Fruit fly (Drosophila melanogaster) whole organism, embryonic: ENCODE data around the gene CG1910.
A peak's percentile ranks its signal among the peaks of the same experiment; 100 is the strongest.

Experiments used
- Atf3 ChIP-seq: fragments of 200-800 bp; sonication (Bioruptor generic); optimal IDR thresholded peaks from 3 replicates; lab custom pipeline; 2016; ENCODE audit warnings: missing biosample characterization, missing genetic modification characterization
- CG10209 ChIP-seq: fragments of 200-800 bp; sonication (Bioruptor generic); optimal IDR thresholded peaks from 3 replicates; lab custom pipeline; 2017; ENCODE audit warnings: missing biosample characterization, mild to moderate bottlenecking, missing genetic modification characterization, missing genetic modification reagents
- CG10431 ChIP-seq: fragments of 200-800 bp; sonication (Bioruptor generic); optimal IDR thresholded peaks from 3 replicates; lab custom pipeline; 2018; ENCODE audit warnings: missing biosample characterization, mild to moderate bottlenecking, missing genetic modification characterization
- CG10462 ChIP-seq: fragments of 200-800 bp; sonication (Bioruptor generic); optimal IDR thresholded peaks from 2 replicates; lab custom pipeline; 2016; ENCODE audit warnings: missing biosample characterization, missing genetic modification characterization
- CG10565 ChIP-seq: fragments of 200-800 bp; sonication (Bioruptor generic); optimal IDR thresholded peaks from 3 replicates; lab custom pipeline; 2016; ENCODE audit warnings: missing biosample characterization, mild to moderate bottlenecking, missing genetic modification characterization
- CG10959 ChIP-seq: fragments of 200-800 bp; sonication (Bioruptor generic); IDR thresholded peaks from 2 replicates; pipeline ENCODE4 v1.3.6; 2022; ENCODE audit warnings: missing biosample characterization, missing genetic modification characterization
- CG10979 ChIP-seq: fragments of 200-800 bp; sonication (Bioruptor generic); optimal IDR thresholded peaks from 2 replicates; lab custom pipeline; 2018; ENCODE audit warnings: missing biosample characterization, mild to moderate bottlenecking, missing genetic modification characterization, moderate library complexity
- CG11093 ChIP-seq: fragments of 200-800 bp; sonication (Bioruptor generic); IDR thresholded peaks from 3 replicates; pipeline ENCODE4 v1.3.6; 2022; ENCODE audit warnings: missing biosample characterization, missing genetic modification characterization
- CG11504 ChIP-seq: fragments of 200-800 bp; sonication (Bioruptor generic); optimal IDR thresholded peaks from 3 replicates; lab custom pipeline; 2019; ENCODE audit warnings: missing biosample characterization, mild to moderate bottlenecking, missing genetic modification characterization, moderate library complexity
- CG12391 ChIP-seq: fragments of 200-800 bp; sonication (Bioruptor generic); optimal IDR thresholded peaks from 3 replicates; lab custom pipeline; 2018; ENCODE audit warnings: missing biosample characterization, mild to moderate bottlenecking, missing genetic modification characterization, moderate library complexity
- CG13624 ChIP-seq: fragments of 200-800 bp; sonication (Bioruptor generic); optimal IDR thresholded peaks from 2 replicates; lab custom pipeline; 2016; ENCODE audit warnings: missing biosample characterization, missing genetic modification characterization
- CG13775 ChIP-seq: fragments of 200-800 bp; sonication (Bioruptor generic); optimal IDR thresholded peaks from 3 replicates; lab custom pipeline; 2017; ENCODE audit warnings: missing biosample characterization, mild to moderate bottlenecking, missing genetic modification characterization
- CG1603 ChIP-seq: fragments of 200-800 bp; sonication (Bioruptor generic); optimal IDR thresholded peaks from 2 replicates; lab custom pipeline; 2019; ENCODE audit warnings: missing biosample characterization, mild to moderate bottlenecking, missing genetic modification characterization, moderate library complexity
- CG17829 ChIP-seq: fragments of 200-800 bp; optimal IDR thresholded peaks from 2 replicates; lab custom pipeline; 2019; ENCODE audit warnings: missing biosample characterization, mild to moderate bottlenecking, missing genetic modification characterization, moderate library complexity
- CG18599 ChIP-seq: fragments of 200-800 bp; sonication (Bioruptor generic); optimal IDR thresholded peaks from 3 replicates; lab custom pipeline; 2017; ENCODE audit warnings: missing biosample characterization, missing genetic modification characterization, mild to moderate bottlenecking, moderate library complexity, missing genetic modification reagents
- CG2712 ChIP-seq: fragments of 200-800 bp; optimal IDR thresholded peaks from 3 replicates; lab custom pipeline; 2019; ENCODE audit warnings: missing biosample characterization, mild to moderate bottlenecking, missing genetic modification characterization, moderate library complexity
- CG2889 ChIP-seq: fragments of 200-800 bp; sonication (Bioruptor generic); IDR thresholded peaks from 3 replicates; pipeline ENCODE4 v1.3.6; 2022; ENCODE audit warnings: missing biosample characterization, missing genetic modification characterization
- CG3065 ChIP-seq: fragments of 200-800 bp; sonication (Bioruptor generic); optimal IDR thresholded peaks from 2 replicates; lab custom pipeline; 2016; ENCODE audit warnings: missing biosample characterization, missing genetic modification characterization
- CG3281 ChIP-seq: fragments of 200-800 bp; sonication (Bioruptor generic); optimal IDR thresholded peaks from 3 replicates; lab custom pipeline; 2017; ENCODE audit warnings: missing biosample characterization, mild to moderate bottlenecking, missing genetic modification characterization
- CG34224 ChIP-seq: fragments of 200-800 bp; sonication (Bioruptor generic); IDR thresholded peaks from 3 replicates; pipeline ENCODE4 v1.3.6; 2022; ENCODE audit warnings: missing biosample characterization, missing genetic modification characterization; ENCODE audit not compliant: partially characterized antibody
- CG3726 ChIP-seq: fragments of 200-800 bp; sonication (Bioruptor generic); IDR thresholded peaks from 3 replicates; pipeline ENCODE4, ENCODE4 v1.3.6; 2022; ENCODE audit warnings: missing biosample characterization, missing genetic modification characterization
- CG4424 ChIP-seq: fragments of 200-800 bp; sonication (Bioruptor generic); optimal IDR thresholded peaks from 3 replicates; lab custom pipeline; 2016; ENCODE audit warnings: missing biosample characterization, missing genetic modification characterization
- CG4617 ChIP-seq: fragments of 200-800 bp; sonication (Bioruptor generic); optimal IDR thresholded peaks from 3 replicates; lab custom pipeline; 2016; ENCODE audit warnings: missing biosample characterization, missing genetic modification characterization, borderline replicate concordance
- CG7839 ChIP-seq: fragments of 200-800 bp; sonication (Bioruptor generic); optimal IDR thresholded peaks from 3 replicates; lab custom pipeline; 2018; ENCODE audit warnings: missing biosample characterization, mild to moderate bottlenecking, missing genetic modification characterization, moderate library complexity
- CG7987 ChIP-seq: fragments of 200-800 bp; sonication (Bioruptor generic); optimal IDR thresholded peaks from 2 replicates; lab custom pipeline; 2018; ENCODE audit warnings: missing biosample characterization, mild to moderate bottlenecking, missing genetic modification characterization, moderate library complexity
- CG8089 ChIP-seq: fragments of 200-800 bp; sonication (Bioruptor generic); optimal IDR thresholded peaks from 3 replicates; lab custom pipeline; 2016; ENCODE audit warnings: missing biosample characterization, missing genetic modification characterization
- CG8924 ChIP-seq: fragments of 200-800 bp; optimal IDR thresholded peaks from 3 replicates; lab custom pipeline; 2019; ENCODE audit warnings: missing biosample characterization, mild to moderate bottlenecking, missing genetic modification characterization, moderate library complexity
- CG9727 ChIP-seq: fragments of 200-800 bp; sonication (Bioruptor generic); optimal IDR thresholded peaks from 3 replicates; lab custom pipeline; 2017; ENCODE audit warnings: missing biosample characterization, mild to moderate bottlenecking, missing genetic modification characterization
- Chrac-16 ChIP-seq: fragments of 200-800 bp; sonication (Bioruptor generic); optimal IDR thresholded peaks from 3 replicates; lab custom pipeline; 2016; ENCODE audit warnings: missing biosample characterization, missing genetic modification characterization
- Dref ChIP-seq: fragments of 200-800 bp; sonication (Bioruptor generic); IDR thresholded peaks from 2 replicates; pipeline ENCODE4 v1.3.6; 2022; ENCODE audit warnings: missing biosample characterization, missing genetic modification characterization
- ERR ChIP-seq: fragments of 200-800 bp; sonication (Bioruptor generic); optimal IDR thresholded peaks from 2 replicates; lab custom pipeline; 2016; ENCODE audit warnings: missing biosample characterization, missing genetic modification characterization
- Hand ChIP-seq: fragments of 200-800 bp; sonication (Bioruptor generic); optimal IDR thresholded peaks from 2 replicates; lab custom pipeline; 2017; ENCODE audit warnings: mild to moderate bottlenecking, missing biosample characterization, missing genetic modification reagents, missing genetic modification characterization
- Hmr ChIP-seq: fragments of 200-800 bp; sonication (Bioruptor generic); optimal IDR thresholded peaks from 3 replicates; lab custom pipeline; 2017; ENCODE audit warnings: mild to moderate bottlenecking, missing biosample characterization, missing genetic modification reagents, missing genetic modification characterization
- Hsf ChIP-seq: fragments of 200-800 bp; sonication (Bioruptor generic); optimal IDR thresholded peaks from 3 replicates; lab custom pipeline; 2016; ENCODE audit warnings: missing biosample characterization, missing genetic modification characterization
- Scr ChIP-seq: fragments of 200-800 bp; sonication (Bioruptor generic); IDR thresholded peaks from 2 replicates; pipeline ENCODE4 v1.3.6; 2022; ENCODE audit warnings: missing biosample characterization, missing genetic modification characterization; ENCODE audit not compliant: partially characterized antibody
- Six4 ChIP-seq: fragments of 200-800 bp; sonication (Bioruptor generic); optimal IDR thresholded peaks from 2 replicates; lab custom pipeline; 2016; ENCODE audit warnings: missing biosample characterization, missing genetic modification characterization
- Sox102F ChIP-seq: fragments of 200-800 bp; sonication (Bioruptor generic); optimal IDR thresholded peaks from 2 replicates; lab custom pipeline; 2018; ENCODE audit warnings: missing biosample characterization, mild to moderate bottlenecking, missing genetic modification characterization, moderate library complexity
- Xrp1 ChIP-seq: fragments of 200-800 bp; sonication (Bioruptor generic); IDR thresholded peaks from 2 replicates; pipeline ENCODE4 v1.3.6; 2022; ENCODE audit warnings: missing biosample characterization, missing genetic modification characterization
- bigmax ChIP-seq: fragments of 200-800 bp; sonication (Bioruptor generic); optimal IDR thresholded peaks from 2 replicates; lab custom pipeline; 2018; ENCODE audit warnings: missing biosample characterization, mild to moderate bottlenecking, missing genetic modification characterization
- bsh ChIP-seq, 2 experiments: fragments of 200-800 bp; sonication (Bioruptor generic); optimal IDR thresholded peaks; 2 replicates each; lab custom pipeline; 2017 to 2018; ENCODE audit warnings: mild to moderate bottlenecking in 2 of 2, missing biosample characterization in 2 of 2, missing genetic modification characterization in 2 of 2, moderate library complexity in 1 of 2
- dmrt11E ChIP-seq: fragments of 200-800 bp; sonication (Bioruptor generic); optimal IDR thresholded peaks from 3 replicates; lab custom pipeline; 2018; ENCODE audit warnings: missing biosample characterization, mild to moderate bottlenecking, missing genetic modification characterization, moderate library complexity
- exex ChIP-seq: fragments of 200-800 bp; sonication (Bioruptor generic); optimal IDR thresholded peaks from 4 replicates; lab custom pipeline; 2018; ENCODE audit warnings: missing biosample characterization, mild to moderate bottlenecking, missing genetic modification characterization, moderate library complexity
- gem ChIP-seq: fragments of 200-800 bp; sonication (Bioruptor generic); optimal IDR thresholded peaks from 2 replicates; lab custom pipeline; 2019; ENCODE audit warnings: missing biosample characterization, mild to moderate bottlenecking, missing genetic modification characterization, moderate library complexity
- klu ChIP-seq: fragments of 200-800 bp; sonication (Bioruptor generic); IDR thresholded peaks from 2 replicates; pipeline ENCODE4 v1.3.6; 2022; ENCODE audit warnings: missing biosample characterization, missing genetic modification characterization
- mam ChIP-seq: fragments of 200-800 bp; sonication (Bioruptor generic); optimal IDR thresholded peaks from 3 replicates; lab custom pipeline; 2016; ENCODE audit warnings: missing biosample characterization, missing genetic modification characterization
- otp ChIP-seq: fragments of 200-800 bp; sonication (Bioruptor generic); IDR thresholded peaks from 3 replicates; pipeline ENCODE4, ENCODE4 v1.3.6; 2022; ENCODE audit warnings: missing biosample characterization, missing genetic modification characterization
- pum ChIP-seq: fragments of 200-800 bp; sonication (Bioruptor generic); optimal IDR thresholded peaks from 2 replicates; lab custom pipeline; 2016; ENCODE audit warnings: missing biosample characterization, missing genetic modification characterization
- row ChIP-seq: fragments of 200-800 bp; sonication (Bioruptor generic); IDR thresholded peaks from 3 replicates; pipeline ENCODE4 v1.3.6; 2022; ENCODE audit warnings: missing biosample characterization, missing genetic modification characterization
- sqz ChIP-seq: fragments of 200-800 bp; sonication (Bioruptor generic); optimal IDR thresholded peaks from 3 replicates; lab custom pipeline; 2018; ENCODE audit warnings: missing biosample characterization, mild to moderate bottlenecking, missing genetic modification characterization
- usp ChIP-seq: fragments of >200 bp; optimal IDR thresholded peaks from 2 replicates; lab custom pipeline; 2017; ENCODE audit warnings: missing biosample characterization, missing genetic modification characterization
- zfh1 ChIP-seq: fragments of 200-800 bp; sonication (Bioruptor generic); IDR thresholded peaks from 3 replicates; pipeline ENCODE4 v1.3.6; 2022; ENCODE audit warnings: missing biosample characterization, missing genetic modification characterization

CG1910 gene

DNA sequence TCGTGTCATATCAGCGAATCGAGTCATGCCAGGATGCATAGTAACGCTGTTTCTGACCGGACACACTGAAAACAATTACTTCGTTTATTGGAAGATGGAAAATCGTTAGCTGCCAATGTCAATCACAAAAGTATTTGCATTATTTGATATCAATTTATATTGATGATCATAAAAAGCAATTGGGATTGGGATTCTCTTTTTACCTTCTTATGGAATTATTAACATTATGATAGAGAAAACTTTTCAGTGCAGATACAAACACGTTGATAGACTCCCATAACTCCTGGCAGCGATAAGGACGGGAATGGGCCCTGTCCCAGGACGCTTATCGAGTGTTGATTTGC, 40.6 kb upstream of the CG1910 start:
- no peak for TF ChIP-seq CG7839
- TF ChIP-seq Xrp1 (GFP tag; lab: Robert Waterston, UW): peak; percentile 23; the same call in 1 of the 2 replicates
- no peak for TF ChIP-seq exex (tag; lab: Kevin White, UChicago)
- TF ChIP-seq klu (GFP tag; lab: Robert Waterston, UW): no peak
- TF ChIP-seq CG18599: no peak
- no peak for TF ChIP-seq CG13775 (GFP tag; lab: Kevin White, UChicago)
- no peak for TF ChIP-seq ERR (GFP tag; lab: Kevin White, UChicago)
- TF ChIP-seq CG8924: peak; percentile 14
- no peak for TF ChIP-seq CG3281 (GFP tag; lab: Kevin White, UChicago)
- TF ChIP-seq CG10209 (GFP tag; lab: Kevin White, UChicago): peak; percentile 11
- TF ChIP-seq Sox102F (GFP tag; lab: Kevin White, UChicago): no peak
- peak; percentile 48 for TF ChIP-seq CG9727 (GFP tag; lab: Kevin White, UChicago)
- no peak for TF ChIP-seq Dref (GFP tag; lab: Robert Waterston, UW)
- peak; percentile 4 for TF ChIP-seq Six4 (GFP tag; lab: Kevin White, UChicago)
- TF ChIP-seq Hmr (GFP tag; lab: Kevin White, UChicago): no peak
- no peak for TF ChIP-seq CG13624 (GFP tag; lab: Kevin White, UChicago)
- no peak for TF ChIP-seq usp (GFP tag; lab: Kevin White, UChicago)
- peak; percentile 33 for TF ChIP-seq CG2712 (tag; lab: Kevin White, UChicago)
- TF ChIP-seq Scr (GFP tag; lab: Robert Waterston, UW): no peak
- no peak for TF ChIP-seq CG10462 (GFP tag; lab: Kevin White, UChicago)
- peak in 1 of 2 experiments; percentile 4 for TF ChIP-seq bsh (GFP tag; optimal IDR thresholded peaks at IDR 0.05; lab: Kevin White, UChicago)
- no peak for TF ChIP-seq Hand (GFP tag; lab: Kevin White, UChicago)
- peak; percentile 50 for TF ChIP-seq CG10979 (tag; lab: Kevin White, UChicago)
- TF ChIP-seq CG10565 (GFP tag; lab: Kevin White, UChicago): no peak
- TF ChIP-seq Atf3: no peak
- no peak for TF ChIP-seq CG34224 (GFP tag; lab: Robert Waterston, UW)
- no peak for TF ChIP-seq sqz (GFP tag; lab: Kevin White, UChicago)
- 0 out of 3 replicates have a peak, but pooled peaks have one; percentile 9 for TF ChIP-seq row (GFP tag; lab: Robert Waterston, UW)
- TF ChIP-seq dmrt11E: peak; percentile 72
- TF ChIP-seq Hsf (GFP tag; lab: Kevin White, UChicago): peak; percentile 4
- no peak for TF ChIP-seq CG3726 (GFP tag; lab: Robert Waterston, UW)
- no peak for TF ChIP-seq bigmax (GFP tag; lab: Kevin White, UChicago)
- TF ChIP-seq CG10431 (GFP tag; lab: Kevin White, UChicago): no peak
- no peak for TF ChIP-seq mam
- TF ChIP-seq CG12391 (tag; lab: Kevin White, UChicago): peak; percentile 14
- peak; percentile 56 for TF ChIP-seq gem
- 0 out of 2 replicates have a peak, but pooled peaks have one; percentile 46 for TF ChIP-seq CG10959 (GFP tag; lab: Robert Waterston, UW)
- peak; percentile 10 for TF ChIP-seq Chrac-16
- TF ChIP-seq CG11093 (GFP tag; lab: Robert Waterston, UW): no peak
- 0 out of 3 replicates have a peak, but pooled peaks have one; percentile 17 for TF ChIP-seq zfh1 (GFP tag; lab: Robert Waterston, UW)
- peak; percentile 41 for TF ChIP-seq CG1603
- peak; percentile 6 for TF ChIP-seq CG4424
- TF ChIP-seq CG8089: no peak
- no peak for TF ChIP-seq CG7987
- TF ChIP-seq CG2889 (GFP tag; lab: Robert Waterston, UW): no peak
- no peak for TF ChIP-seq CG11504 (tag; lab: Kevin White, UChicago)
- TF ChIP-seq CG17829: peak; percentile 21
- TF ChIP-seq CG4617 (GFP tag; lab: Kevin White, UChicago): no peak
- no peak for TF ChIP-seq otp
- no peak for TF ChIP-seq pum
- no peak for TF ChIP-seq CG3065
